Fruit fly (Drosophila melanogaster) whole organism, wandering third instar larva: ENCODE results near the gene CG17294.

ENCODE experiments used
- Abd-B ChIP-seq: fragments of >200 bp; optimal IDR thresholded peaks from 2 replicates; lab custom pipeline; 2017; ENCODE audit warnings: missing biosample characterization, missing genetic modification characterization
- CG32264 ChIP-seq: fragments of 200-800 bp; sonication (Bioruptor generic); optimal IDR thresholded peaks from 2 replicates; lab custom pipeline; 2016; ENCODE audit warnings: missing biosample characterization, missing genetic modification characterization
- CG9705 ChIP-seq: fragments of 200-800 bp; sonication (Bioruptor generic); optimal IDR thresholded peaks from 2 replicates; lab custom pipeline; 2018; ENCODE audit warnings: missing biosample characterization, mild to moderate bottlenecking, missing genetic modification characterization
- CrebA ChIP-seq: fragments of 200-800 bp; sonication (Bioruptor generic); optimal IDR thresholded peaks from 2 replicates; lab custom pipeline; 2016; ENCODE audit warnings: missing biosample characterization, mild to moderate bottlenecking, missing genetic modification characterization, borderline replicate concordance
- Dfd ChIP-seq: fragments of >200 bp; optimal IDR thresholded peaks from 2 replicates; lab custom pipeline; 2017; ENCODE audit warnings: missing biosample characterization, missing genetic modification characterization
- Dif ChIP-seq: fragments of 200-275, 200-300 bp; sonication (Bioruptor generic); optimal IDR thresholded peaks from 2 replicates; lab custom pipeline; 2018; ENCODE audit warnings: missing biosample characterization, missing genetic modification characterization; ENCODE audit not compliant: partially characterized antibody
- GATAd ChIP-seq: sonication (Bioruptor generic); optimal IDR thresholded peaks from 2 replicates; lab custom pipeline; 2016; ENCODE audit warnings: missing biosample characterization, missing genetic modification characterization
- HLH106 ChIP-seq: fragments of 200-800 bp; optimal IDR thresholded peaks from 3 replicates; lab custom pipeline; 2019; ENCODE audit warnings: missing biosample characterization, mild to moderate bottlenecking, missing genetic modification characterization, moderate library complexity
- Hnf4 ChIP-seq: fragments of 200-800 bp; sonication (Bioruptor generic); optimal IDR thresholded peaks from 2 replicates; lab custom pipeline; 2016; ENCODE audit warnings: missing biosample characterization, mild to moderate bottlenecking, missing genetic modification characterization
- Hr78 ChIP-seq: fragments of >200 bp; optimal IDR thresholded peaks from 2 replicates; lab custom pipeline; 2017; ENCODE audit warnings: missing biosample characterization, missing genetic modification characterization
- Hr83 ChIP-seq: fragments of 200-300 bp; sonication (Bioruptor generic); optimal IDR thresholded peaks from 2 replicates; lab custom pipeline; 2016; ENCODE audit warnings: missing biosample characterization, mild to moderate bottlenecking, missing genetic modification characterization, moderate library complexity; ENCODE audit not compliant: poor library complexity, severe bottlenecking
- Jra ChIP-seq: sonication (Bioruptor generic); optimal IDR thresholded peaks from 2 replicates; lab custom pipeline; 2016; ENCODE audit warnings: missing biosample characterization, missing genetic modification characterization
- Mio ChIP-seq: sonication (Bioruptor generic); optimal IDR thresholded peaks from 2 replicates; lab custom pipeline; 2016; ENCODE audit warnings: missing biosample characterization, missing genetic modification characterization
- Myc ChIP-seq: fragments of >200 bp; optimal IDR thresholded peaks from 2 replicates; lab custom pipeline; 2017
- N ChIP-seq: fragments of >200 bp; optimal IDR thresholded peaks from 2 replicates; lab custom pipeline; 2018; ENCODE audit warnings: missing biosample characterization, missing external identifiers, missing genetic modification characterization
- OdsH ChIP-seq: fragments of 200-800 bp; sonication (Bioruptor generic); optimal IDR thresholded peaks from 2 replicates; lab custom pipeline; 2016; ENCODE audit warnings: missing biosample characterization, mild to moderate bottlenecking, missing genetic modification characterization
- Rel ChIP-seq, 2 experiments: fragments of 200-800 bp; sonication (Bioruptor generic) in 1 of 2; optimal IDR thresholded peaks; 2 replicates in 1 of 2; 3 replicates in 1 of 2; lab custom pipeline; 2016 to 2019; ENCODE audit warnings: mild to moderate bottlenecking in 2 of 2, missing biosample characterization in 2 of 2, missing genetic modification characterization in 2 of 2, moderate library complexity in 1 of 2
- Sp1 ChIP-seq: fragments of 200-800 bp; sonication (Bioruptor generic); optimal IDR thresholded peaks from 3 replicates; lab custom pipeline; 2019; ENCODE audit warnings: missing biosample characterization, mild to moderate bottlenecking, missing genetic modification characterization, moderate library complexity
- Vsx2 ChIP-seq: fragments of 200-300, 225-300 bp; sonication (Bioruptor generic); optimal IDR thresholded peaks from 2 replicates; lab custom pipeline; 2018; ENCODE audit warnings: missing biosample characterization, missing genetic modification characterization; ENCODE audit not compliant: partially characterized antibody
- br ChIP-seq: fragments of 200-800 bp; sonication (Bioruptor generic); optimal IDR thresholded peaks from 2 replicates; lab custom pipeline; 2016; ENCODE audit warnings: missing biosample characterization, missing genetic modification characterization
- brk ChIP-seq: fragments of 200-800 bp; sonication (Bioruptor generic); optimal IDR thresholded peaks from 2 replicates; lab custom pipeline; 2016; ENCODE audit warnings: missing biosample characterization, mild to moderate bottlenecking, missing genetic modification characterization
- dl ChIP-seq, 2 experiments: fragments of 175-275, 200-275 bp in 1 of 2; fragments of 200-275 bp in 1 of 2; sonication (Bioruptor generic); optimal IDR thresholded peaks; lab custom pipeline; 2018; ENCODE audit warnings: mild to moderate bottlenecking in 2 of 2, missing biosample characterization in 2 of 2, missing genetic modification characterization in 2 of 2, moderate library complexity in 2 of 2; ENCODE audit not compliant: partially characterized antibody in 2 of 2, insufficient read depth in 1 of 2
- dmrt93B ChIP-seq: fragments of 200-800 bp; sonication (Bioruptor generic); optimal IDR thresholded peaks from 2 replicates; lab custom pipeline; 2018; ENCODE audit warnings: missing biosample characterization, mild to moderate bottlenecking, missing genetic modification characterization
- dsf ChIP-seq: sonication (Bioruptor generic); optimal IDR thresholded peaks from 2 replicates; lab custom pipeline; 2016; ENCODE audit warnings: missing biosample characterization, missing genetic modification characterization, borderline replicate concordance
- ey ChIP-seq: fragments of 200-800 bp; sonication (Bioruptor generic); optimal IDR thresholded peaks from 2 replicates; lab custom pipeline; 2016; ENCODE audit warnings: missing biosample characterization, missing genetic modification characterization
- foxo ChIP-seq, 2 experiments: fragments of 200-800 bp; sonication (Bioruptor generic); optimal IDR thresholded peaks; 2 replicates in 1 of 2; 3 replicates in 1 of 2; lab custom pipeline; 2016 to 2017; ENCODE audit warnings: missing biosample characterization in 2 of 2, missing genetic modification characterization in 2 of 2
- fru ChIP-seq: fragments of 200-800 bp; sonication (Bioruptor generic); optimal IDR thresholded peaks from 3 replicates; lab custom pipeline; 2016; ENCODE audit warnings: missing biosample characterization, mild to moderate bottlenecking, missing genetic modification characterization
- h ChIP-seq: fragments of 200-800 bp; sonication (Bioruptor generic); optimal IDR thresholded peaks from 3 replicates; lab custom pipeline; 2016; ENCODE audit warnings: missing biosample characterization, mild to moderate bottlenecking, missing genetic modification characterization
- jim ChIP-seq: fragments of 175-275, 200-325 bp; sonication (Bioruptor generic); optimal IDR thresholded peaks from 2 replicates; lab custom pipeline; 2016; ENCODE audit warnings: missing biosample characterization, mild to moderate bottlenecking, missing genetic modification characterization
- lola ChIP-seq: fragments of >200 bp; optimal IDR thresholded peaks from 2 replicates; lab custom pipeline; 2017; ENCODE audit warnings: missing biosample characterization, missing genetic modification characterization
- pan ChIP-seq: fragments of >200 bp; optimal IDR thresholded peaks from 2 replicates; lab custom pipeline; 2017
- psq ChIP-seq: fragments of 200-800 bp; sonication (Bioruptor generic); optimal IDR thresholded peaks from 3 replicates; lab custom pipeline; 2017; ENCODE audit warnings: missing biosample characterization, mild to moderate bottlenecking, missing genetic modification characterization, moderate library complexity
- rgr ChIP-seq: fragments of 200-800 bp; sonication (Bioruptor generic); optimal IDR thresholded peaks from 3 replicates; lab custom pipeline; 2016; ENCODE audit warnings: missing biosample characterization, mild to moderate bottlenecking, missing genetic modification characterization
- sage ChIP-seq: fragments of 200-800 bp; sonication (Bioruptor generic); optimal IDR thresholded peaks from 2 replicates; lab custom pipeline; 2016; ENCODE audit warnings: missing biosample characterization, mild to moderate bottlenecking, missing genetic modification characterization
- sv ChIP-seq: fragments of 200-800 bp; sonication (Bioruptor generic); optimal IDR thresholded peaks from 3 replicates; lab custom pipeline; 2016; ENCODE audit warnings: missing biosample characterization, missing genetic modification characterization
- tai ChIP-seq: sonication (Bioruptor generic); optimal IDR thresholded peaks from 2 replicates; lab custom pipeline; 2016; ENCODE audit warnings: missing biosample characterization, missing genetic modification characterization
- usp ChIP-seq: fragments of >200 bp; optimal IDR thresholded peaks from 2 replicates; lab custom pipeline; 2017; ENCODE audit warnings: missing biosample characterization, missing genetic modification characterization
- woc ChIP-seq: sonication (Bioruptor generic); optimal IDR thresholded peaks from 2 replicates; lab custom pipeline; 2016; ENCODE audit warnings: missing biosample characterization, mild to moderate bottlenecking, missing genetic modification characterization

CG17294 gene

dm6 chr2L:8376717-8377116 lies at the start of gene CG17294, which contains the start of gene CG13390:
CG17294 (plus strand) TSS chr2L:8377035.
CG13390 (minus strand) TSS chr2L:8376797.
- peak; percentile 83 for TF ChIP-seq Hr83 (GFP tag; lab: Kevin White, UChicago)
- TF ChIP-seq GATAd (GFP tag; lab: Kevin White, UChicago): peak; percentile 95
- TF ChIP-seq ey (GFP tag; lab: Kevin White, UChicago): peak; percentile 97
- TF ChIP-seq usp (GFP tag; lab: Kevin White, UChicago): no peak
- peak; percentile 99 for TF ChIP-seq OdsH (GFP tag; lab: Kevin White, UChicago)
- TF ChIP-seq rgr: peak; percentile 100
- TF ChIP-seq Dfd (GFP tag; lab: Kevin White, UChicago): no peak
- TF ChIP-seq br: peak; percentile 97
- peak; percentile 87 to 100 for TF ChIP-seq foxo (GFP tag; optimal IDR thresholded peaks at IDR 0.05; lab: Kevin White, UChicago)
- TF ChIP-seq Dif: no peak
- TF ChIP-seq h (GFP tag; lab: Kevin White, UChicago): peak; percentile 100
- no peak for TF ChIP-seq CrebA (GFP tag; lab: Kevin White, UChicago)
- no peak for TF ChIP-seq lola (GFP tag; lab: Kevin White, UChicago)
- peak; percentile 89 for TF ChIP-seq jim (GFP tag; lab: Kevin White, UChicago)
- TF ChIP-seq Hr78 (GFP tag; lab: Kevin White, UChicago): no peak
- TF ChIP-seq fru (GFP tag; lab: Kevin White, UChicago): peak; percentile 99
- no peak for TF ChIP-seq dl (GFP tag; optimal IDR thresholded peaks at IDR 0.05; lab: Kevin White, UChicago; ENCODE audit: insufficient read depth in 1 of 2, partially characterized antibody in 2 of 2)
- TF ChIP-seq Rel (GFP tag; optimal IDR thresholded peaks at IDR 0.05; lab: Kevin White, UChicago): peak; percentile 97
- peak; percentile 95 for TF ChIP-seq Rel (tag; optimal IDR thresholded peaks at IDR 0.05; lab: Kevin White, UChicago)
- TF ChIP-seq Abd-B (GFP tag; lab: Kevin White, UChicago): no peak
- TF ChIP-seq sv (GFP tag; lab: Kevin White, UChicago): peak; percentile 98
- TF ChIP-seq HLH106 (tag; lab: Kevin White, UChicago): peak; percentile 100
- TF ChIP-seq dmrt93B (GFP tag; lab: Kevin White, UChicago): peak; percentile 99
- no peak for TF ChIP-seq pan
- TF ChIP-seq Jra: peak; percentile 98
- TF ChIP-seq brk (GFP tag; lab: Kevin White, UChicago): peak; percentile 99
- TF ChIP-seq CG32264: peak; percentile 95
- TF ChIP-seq sage (GFP tag; lab: Kevin White, UChicago): peak; percentile 98
- TF ChIP-seq psq (GFP tag; lab: Kevin White, UChicago): peak; percentile 99
- TF ChIP-seq Sp1 (GFP tag; lab: Kevin White, UChicago): peak; percentile 100
- TF ChIP-seq N (GFP tag; lab: Kevin White, UChicago): no peak
- TF ChIP-seq Hnf4 (GFP tag; lab: Kevin White, UChicago): peak; percentile 99
- peak; percentile 95 for TF ChIP-seq woc
- TF ChIP-seq Vsx2 (GFP tag; lab: Kevin White, UChicago): no peak
- TF ChIP-seq dsf (GFP tag; lab: Kevin White, UChicago): peak; percentile 96
- TF ChIP-seq tai (GFP tag; lab: Kevin White, UChicago): no peak
- TF ChIP-seq CG9705 (GFP tag; lab: Kevin White, UChicago): peak; percentile 99
- no peak for TF ChIP-seq Myc
- peak; percentile 85 for TF ChIP-seq Mio (GFP tag; lab: Kevin White, UChicago)

- no peak for TF ChIP-seq GATAd (GFP tag; lab: Kevin White, UChicago)
- TF ChIP-seq OdsH (GFP tag; lab: Kevin White, UChicago): no peak
- no peak for TF ChIP-seq br
- TF ChIP-seq tai (GFP tag; lab: Kevin White, UChicago): no peak
- no peak for TF ChIP-seq dl (GFP tag; optimal IDR thresholded peaks at IDR 0.05; lab: Kevin White, UChicago; ENCODE audit: insufficient read depth in 1 of 2, partially characterized antibody in 2 of 2)
- TF ChIP-seq rgr: no peak
- no peak for TF ChIP-seq psq (GFP tag; lab: Kevin White, UChicago)
- no peak for TF ChIP-seq Rel (GFP tag; optimal IDR thresholded peaks at IDR 0.05; lab: Kevin White, UChicago)
- no peak for TF ChIP-seq Rel (tag; optimal IDR thresholded peaks at IDR 0.05; lab: Kevin White, UChicago)
- no peak for TF ChIP-seq jim (GFP tag; lab: Kevin White, UChicago)
- no peak for TF ChIP-seq sv (GFP tag; lab: Kevin White, UChicago)
- TF ChIP-seq lola (GFP tag; lab: Kevin White, UChicago): no peak
- TF ChIP-seq Jra: no peak
- no peak for TF ChIP-seq brk (GFP tag; lab: Kevin White, UChicago)
- TF ChIP-seq h (GFP tag; lab: Kevin White, UChicago): no peak
- no peak for TF ChIP-seq Hnf4 (GFP tag; lab: Kevin White, UChicago)
- no peak for TF ChIP-seq N (GFP tag; lab: Kevin White, UChicago)
Observed at dm6 chr2L:8327272-8327555, 49.6 kb upstream of the CG17294 start, which contains the start of gene CG14275. CG14275 (plus strand) TSS chr2L:8327456.
